Fruit fly (Drosophila melanogaster): ENCODE results near the gene CG13300.

- TF ChIP-seq EcR (GFP tag; optimal IDR thresholded peaks at IDR 0.05) (no peak), Dll (optimal IDR thresholded peaks at IDR 0.05) (no peak), CG8478 (optimal IDR thresholded peaks at IDR 0.05) (no peak), pan (optimal IDR thresholded peaks at IDR 0.05) (no peak), psq (optimal IDR thresholded peaks at IDR 0.05) (no peak)
Measured at dm6 chr3L:6357152-6357551, 5.0 kb upstream of the CG13300 start.

Data from whole organism.